Fruit fly (Drosophila melanogaster) whole organism, prepupa: ENCODE measurements around the gene CG13043.

Source experiments
- CG10631 ChIP-seq: fragments of 200-800 bp; sonication (Bioruptor generic); optimal IDR thresholded peaks from 2 replicates; lab custom pipeline; 2016; ENCODE audit warnings: missing biosample characterization, missing genetic modification characterization
- CG11294 ChIP-seq: fragments of 200-800 bp; sonication (Bioruptor generic); IDR thresholded peaks from 2 replicates; pipeline ENCODE4 v1.3.6; 2022; ENCODE audit warnings: missing biosample characterization, missing genetic modification characterization
- CG11762 ChIP-seq: fragments of 200-800 bp; sonication (Bioruptor generic); optimal IDR thresholded peaks from 3 replicates; lab custom pipeline; 2016; ENCODE audit warnings: missing biosample characterization, missing genetic modification characterization; ENCODE audit not compliant: insufficient read depth
- CG16779 ChIP-seq: fragments of 200-800 bp; sonication (Bioruptor generic); optimal IDR thresholded peaks from 3 replicates; lab custom pipeline; 2017; ENCODE audit warnings: missing biosample characterization, mild to moderate bottlenecking, missing genetic modification characterization
- CG3032 ChIP-seq: fragments of 200-800 bp; optimal IDR thresholded peaks from 2 replicates; lab custom pipeline; 2019; ENCODE audit warnings: missing biosample characterization, mild to moderate bottlenecking, missing genetic modification characterization, moderate library complexity
- CG6854 ChIP-seq: fragments of 200-800 bp; sonication (Bioruptor generic); optimal IDR thresholded peaks from 2 replicates; lab custom pipeline; 2017; ENCODE audit warnings: missing biosample characterization, mild to moderate bottlenecking, missing genetic modification characterization
- CG8119 ChIP-seq: fragments of 200-800 bp; sonication (Bioruptor generic); IDR thresholded peaks from 3 replicates; pipeline ENCODE4 v1.3.6; 2022; ENCODE audit warnings: missing biosample characterization, missing genetic modification characterization
- CG8319 ChIP-seq: fragments of 200-800 bp; sonication (Bioruptor generic); optimal IDR thresholded peaks from 3 replicates; lab custom pipeline; 2016; ENCODE audit warnings: missing biosample characterization, missing genetic modification characterization
- Hr38 ChIP-seq: sonication (Bioruptor generic); optimal IDR thresholded peaks from 2 replicates; lab custom pipeline; 2016; ENCODE audit warnings: missing biosample characterization, missing genetic modification characterization
- Met ChIP-seq: fragments of 200-800 bp; sonication (Bioruptor generic); optimal IDR thresholded peaks from 3 replicates; lab custom pipeline; 2016; ENCODE audit warnings: missing biosample characterization, missing genetic modification characterization
- Sox15 ChIP-seq: fragments of 200-800 bp; sonication (Bioruptor generic); optimal IDR thresholded peaks from 3 replicates; lab custom pipeline; 2016; ENCODE audit warnings: missing biosample characterization, missing genetic modification characterization
- dsx ChIP-seq: fragments of 200-800 bp; optimal IDR thresholded peaks from 3 replicates; lab custom pipeline; 2019; ENCODE audit warnings: missing biosample characterization, mild to moderate bottlenecking, missing genetic modification characterization, moderate library complexity; ENCODE audit not compliant: poor library complexity, severe bottlenecking
- salr ChIP-seq, 2 experiments: fragments of 200-800 bp; sonication (Bioruptor generic); optimal IDR thresholded peaks; 3 replicates each; lab custom pipeline; 2016 to 2018; ENCODE audit warnings: missing biosample characterization in 2 of 2, missing genetic modification characterization in 2 of 2, mild to moderate bottlenecking in 1 of 2
- topi ChIP-seq: fragments of 200-800 bp; sonication (Bioruptor generic); optimal IDR thresholded peaks from 3 replicates; lab custom pipeline; 2016; ENCODE audit warnings: missing biosample characterization, missing genetic modification characterization

DNA sequence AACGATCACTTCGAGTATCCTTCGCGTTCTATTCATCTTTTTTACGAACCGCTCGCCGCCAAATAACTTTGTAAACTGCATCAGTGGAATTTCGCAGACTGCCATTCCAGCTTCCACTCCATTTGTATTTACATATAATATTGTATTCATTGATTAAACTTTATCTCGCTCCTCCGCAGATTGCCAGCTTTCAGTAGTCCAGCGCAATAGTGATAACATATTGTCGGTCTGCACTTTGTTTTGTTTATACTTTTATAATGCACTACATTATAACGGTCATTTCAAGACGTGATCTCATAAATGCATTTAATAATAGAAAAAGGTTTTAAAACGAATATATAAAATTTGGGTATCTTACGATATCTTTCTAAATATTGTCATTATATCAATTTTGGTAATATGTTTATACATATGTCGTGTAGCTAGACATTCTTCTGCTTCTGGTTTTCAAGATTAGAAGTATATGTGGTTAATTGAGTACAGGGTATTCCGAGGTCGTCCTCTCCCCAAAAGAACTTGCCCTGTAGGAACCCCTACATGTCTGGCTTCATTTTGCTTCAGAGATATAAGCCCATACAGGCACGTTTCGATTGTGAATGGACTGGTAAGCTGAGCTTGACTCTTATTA, 37.5 kb downstream of the CG13043 start, which contains the start of gene CG4950:
- TF ChIP-seq CG6854 (GFP tag; lab: Kevin White, UChicago) (no peak), dsx (GFP tag; lab: Kevin White, UChicago) (peak; percentile 52), salr (GFP tag; optimal IDR thresholded peaks at IDR 0.05; lab: Kevin White, UChicago) (no peak), CG16779 (tag; lab: Kevin White, UChicago) (peak; percentile 15), CG10631 (GFP tag; lab: Kevin White, UChicago) (no peak), CG11294 (GFP tag; lab: Robert Waterston, UW) (no peak), Met (GFP tag; lab: Kevin White, UChicago) (peak; percentile 33), CG8119 (GFP tag; lab: Robert Waterston, UW) (peak; percentile 20; the same call in 1 of the 3 replicates), Hr38 (GFP tag; lab: Kevin White, UChicago) (no peak), topi (peak; percentile 27), CG11762 (GFP tag; lab: Kevin White, UChicago) (no peak), Sox15 (GFP tag; lab: Kevin White, UChicago) (peak; percentile 32), CG3032 (tag; lab: Kevin White, UChicago) (peak; percentile 69), CG8319 (GFP tag; lab: Kevin White, UChicago) (no peak)
